Worm (Caenorhabditis elegans): ENCODE measurements around the gene tbb-6.

tbb-6 gene

DNA sequence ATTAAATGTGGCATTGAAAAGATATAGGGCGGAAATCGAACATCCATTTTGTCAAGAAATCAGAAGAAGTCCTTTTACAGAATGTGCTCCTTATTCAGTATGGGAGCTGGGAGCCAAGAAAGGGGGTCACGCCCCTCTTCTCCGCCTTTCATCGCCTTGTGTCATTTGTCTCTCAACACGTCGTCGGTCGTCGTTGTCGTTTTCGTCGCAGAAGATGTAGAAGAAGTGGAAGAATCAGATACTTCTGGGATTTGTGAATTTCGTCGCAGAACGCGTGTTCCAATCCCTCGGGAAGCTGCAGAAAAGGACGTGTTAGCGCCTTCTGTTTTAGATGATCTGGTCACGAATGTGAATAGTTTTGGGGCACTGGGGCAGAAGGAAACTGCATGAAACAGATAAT, 15.6 kb downstream of the tbb-6 start, which contains the start of gene bnc-1:
bnc-1 (minus strand) TSS at position 101 of the 400 bp plus-strand sequence.
- no peak for TF ChIP-seq zag-1 (tag; optimal IDR thresholded peaks at IDR 0.05)
- TF ChIP-seq lin-11 (tag; optimal IDR thresholded peaks at IDR 0.05): no peak
- TF ChIP-seq sem-4 (tag; optimal IDR thresholded peaks at IDR 0.05): no peak
- no peak for TF ChIP-seq nhr-237 (tag; optimal IDR thresholded peaks at IDR 0.05)
- TF ChIP-seq gmeb-1 (tag; optimal IDR thresholded peaks at IDR 0.05): no peak
- no peak for TF ChIP-seq mbf-1 (tag; optimal IDR thresholded peaks at IDR 0.05)
- no peak for TF ChIP-seq nhr-6 (tag; optimal IDR thresholded peaks at IDR 0.05)
- TF ChIP-seq nhr-12 (tag; optimal IDR thresholded peaks at IDR 0.05): no peak
- TF ChIP-seq ztf-11 (tag; optimal IDR thresholded peaks at IDR 0.05): no peak
- TF ChIP-seq sma-9 (GFP tag; optimal IDR thresholded peaks at IDR 0.05): no peak
- TF ChIP-seq sma-9 (tag; optimal IDR thresholded peaks at IDR 0.05): no peak

DNA sequence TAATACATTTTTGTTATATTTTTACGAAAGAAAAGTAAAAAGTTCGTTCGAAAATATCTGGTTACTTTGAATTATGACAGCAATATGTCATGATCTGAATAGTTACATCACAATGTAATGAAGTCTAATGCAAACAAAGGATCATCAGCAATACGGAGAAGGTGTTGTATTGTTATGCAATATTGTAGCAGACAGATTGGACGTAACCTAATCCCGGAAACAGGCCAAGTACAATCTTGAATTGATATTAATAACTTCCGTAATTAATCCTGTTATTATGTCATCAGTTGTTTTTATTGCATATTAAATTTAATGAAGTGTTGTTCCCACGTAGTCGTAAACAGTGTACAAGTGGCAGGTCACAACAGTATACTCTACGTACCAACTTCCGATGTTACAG, 20.2 kb downstream of the tbb-6 start:
- TF ChIP-seq mbf-1 (tag; optimal IDR thresholded peaks at IDR 0.05): no peak
- TF ChIP-seq fos-1 (tag; optimal IDR thresholded peaks at IDR 0.05): no peak
- no peak for TF ChIP-seq nhr-25 (tag; optimal IDR thresholded peaks at IDR 0.05)
- no peak for TF ChIP-seq snpc-4 (tag; optimal IDR thresholded peaks at IDR 0.05)
- TF ChIP-seq nhr-21 (tag; optimal IDR thresholded peaks at IDR 0.05): no peak
- no peak for TF ChIP-seq ceh-16 (tag; optimal IDR thresholded peaks at IDR 0.05)
- TF ChIP-seq blmp-1 (tag; optimal IDR thresholded peaks at IDR 0.05; ENCODE audit: insufficient read depth): no peak
- no peak for TF ChIP-seq sma-3 (GFP tag; optimal IDR thresholded peaks at IDR 0.05)
- TF ChIP-seq unc-39 (tag; optimal IDR thresholded peaks at IDR 0.05): no peak
- TF ChIP-seq elt-1 (tag; optimal IDR thresholded peaks at IDR 0.05): no peak
- no peak for TF ChIP-seq C34F6.9 (tag; optimal IDR thresholded peaks at IDR 0.05)

DNA sequence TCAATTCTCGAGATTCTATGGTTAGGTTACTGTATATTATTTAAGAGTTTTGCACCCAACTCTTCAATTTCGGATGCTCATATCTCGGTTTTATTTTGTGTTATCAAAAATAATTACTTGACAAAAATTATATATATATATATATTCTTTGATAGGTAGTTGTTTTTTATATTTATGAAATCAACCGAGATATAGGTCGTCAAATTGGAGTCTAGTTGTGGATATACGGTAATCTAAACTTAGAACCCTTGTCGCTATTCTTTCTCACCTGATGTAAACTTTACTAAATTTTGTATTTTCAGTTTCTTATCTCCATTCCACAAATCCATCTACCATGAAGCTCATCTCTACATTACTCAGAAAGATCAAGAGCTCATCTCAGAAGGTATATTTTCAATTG, 21.9 kb downstream of the tbb-6 start, which contains the start of gene F55C5.10:
F55C5.10 (plus strand) TSS at position 301 of the 400 bp plus-strand sequence.
- TF ChIP-seq gmeb-1 (tag; optimal IDR thresholded peaks at IDR 0.05) (no peak), nhr-129 (tag; optimal IDR thresholded peaks at IDR 0.05) (no peak), nhr-23 (tag; optimal IDR thresholded peaks at IDR 0.05) (no peak), nhr-6 (tag; optimal IDR thresholded peaks at IDR 0.05) (no peak), zag-1 (tag; optimal IDR thresholded peaks at IDR 0.05) (no peak), ztf-11 (tag; optimal IDR thresholded peaks at IDR 0.05) (no peak), lin-11 (tag; optimal IDR thresholded peaks at IDR 0.05) (no peak), mdl-1 (tag; optimal IDR thresholded peaks at IDR 0.05) (no peak), nhr-237 (tag; optimal IDR thresholded peaks at IDR 0.05) (no peak), ceh-82 (tag; optimal IDR thresholded peaks at IDR 0.05) (no peak), fos-1 (tag; optimal IDR thresholded peaks at IDR 0.05) (no peak), C34F6.9 (tag; optimal IDR thresholded peaks at IDR 0.05) (no peak), nhr-12 (tag; optimal IDR thresholded peaks at IDR 0.05) (no peak), mab-5 (tag; optimal IDR thresholded peaks at IDR 0.05) (no peak), egl-27 (tag; optimal IDR thresholded peaks at IDR 0.05) (no peak), crh-2 (tag; optimal IDR thresholded peaks at IDR 0.05) (no peak)

DNA sequence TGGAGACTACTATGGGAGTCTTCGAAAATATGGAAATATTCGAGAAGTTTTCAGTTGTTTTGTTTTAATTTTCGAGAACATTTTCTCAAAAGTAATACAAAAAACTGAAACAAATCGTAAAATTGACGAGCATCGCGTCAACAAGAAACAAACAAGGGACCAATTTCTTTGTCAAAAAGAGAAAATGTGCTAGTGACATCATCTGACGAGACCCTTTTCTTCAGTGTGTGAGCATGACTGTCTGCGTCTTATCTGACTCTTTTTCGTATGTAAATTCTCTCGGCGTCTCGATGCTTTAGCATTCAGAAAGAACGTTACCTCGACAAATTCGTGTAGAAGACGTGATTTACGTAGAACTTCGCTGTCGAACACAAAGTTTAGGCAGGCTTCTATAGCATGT, 26.3 kb downstream of the tbb-6 start:
- peak; percentile 35 for TF ChIP-seq C34F6.9 (tag; optimal IDR thresholded peaks at IDR 0.05)
- TF ChIP-seq lsy-2 (tag; optimal IDR thresholded peaks at IDR 0.05): peak in 1 of 2 experiments; percentile 36
- TF ChIP-seq zag-1 (tag; optimal IDR thresholded peaks at IDR 0.05): peak; percentile 2
- TF ChIP-seq ztf-4 (tag; optimal IDR thresholded peaks at IDR 0.05): no peak
- peak; percentile 41 for TF ChIP-seq unc-55 (GFP tag; optimal IDR thresholded peaks at IDR 0.05)
- no peak for TF ChIP-seq skn-1 (tag; optimal IDR thresholded peaks at IDR 0.05)
- TF ChIP-seq nhr-129 (tag; optimal IDR thresholded peaks at IDR 0.05): peak; percentile 77
- no peak for TF ChIP-seq unc-62 (GFP tag; optimal IDR thresholded peaks at IDR 0.05)

DNA sequence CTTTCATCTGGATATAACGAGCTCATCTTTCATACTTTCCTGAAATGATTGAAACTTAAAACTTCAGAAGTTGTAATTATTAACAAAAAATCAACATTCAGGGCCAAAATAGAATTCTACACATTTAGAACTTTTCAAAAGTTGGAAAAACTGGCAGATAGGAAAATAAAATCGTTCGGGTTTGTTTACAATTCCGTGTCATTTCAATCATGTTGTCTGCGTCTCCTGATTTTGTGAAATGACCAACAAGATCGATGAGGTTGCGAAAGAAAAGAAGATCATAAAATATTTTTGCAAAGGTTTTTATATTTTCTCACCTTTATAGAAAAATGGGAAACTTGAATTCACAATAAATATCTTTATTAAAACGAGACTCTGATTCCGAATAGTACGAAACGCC, 27.2 kb downstream of the tbb-6 start, which contains the start of gene rskd-1:
rskd-1 (minus strand) TSS at position 39 of the 400 bp plus-strand sequence.
- TF ChIP-seq egl-27 (tag; optimal IDR thresholded peaks at IDR 0.05): no peak
- TF ChIP-seq ZK546.5 (tag; optimal IDR thresholded peaks at IDR 0.05): no peak
- TF ChIP-seq unc-39 (tag; optimal IDR thresholded peaks at IDR 0.05): no peak
- peak; percentile 35 for TF ChIP-seq crh-2 (tag; optimal IDR thresholded peaks at IDR 0.05)
- no peak for TF ChIP-seq Y55F3AM.14 (GFP tag; optimal IDR thresholded peaks at IDR 0.05)
- TF ChIP-seq mbf-1 (tag; optimal IDR thresholded peaks at IDR 0.05): no peak
- no peak for TF ChIP-seq nhr-10 (tag; optimal IDR thresholded peaks at IDR 0.05)
- TF ChIP-seq gmeb-1 (tag; optimal IDR thresholded peaks at IDR 0.05): no peak
- TF ChIP-seq C34F6.9 (tag; optimal IDR thresholded peaks at IDR 0.05): peak; percentile 27
- no peak for TF ChIP-seq elt-3 (tag; optimal IDR thresholded peaks at IDR 0.05)
- no peak for TF ChIP-seq ama-1 (optimal IDR thresholded peaks at IDR 0.05)
- TF ChIP-seq peb-1 (tag; optimal IDR thresholded peaks at IDR 0.05): no peak
- no peak for TF ChIP-seq skn-1 (tag; optimal IDR thresholded peaks at IDR 0.05)
- TF ChIP-seq ceh-82 (tag; optimal IDR thresholded peaks at IDR 0.05): no peak
- TF ChIP-seq nhr-25 (tag; optimal IDR thresholded peaks at IDR 0.05): peak; percentile 53
- no peak for TF ChIP-seq blmp-1 (tag; optimal IDR thresholded peaks at IDR 0.05; ENCODE audit: insufficient read depth)
- TF ChIP-seq lin-13 (GFP tag; optimal IDR thresholded peaks at IDR 0.05): peak; percentile 10
- no peak for TF ChIP-seq mab-5 (tag; optimal IDR thresholded peaks at IDR 0.05)
- no peak for TF ChIP-seq dmd-4 (tag; optimal IDR thresholded peaks at IDR 0.05)
- no peak for TF ChIP-seq mdl-1 (tag; optimal IDR thresholded peaks at IDR 0.05)
- no peak for TF ChIP-seq lin-11 (tag; optimal IDR thresholded peaks at IDR 0.05)
- TF ChIP-seq lsy-2 (tag; optimal IDR thresholded peaks at IDR 0.05): peak in 1 of 2 experiments; percentile 35
- TF ChIP-seq fos-1 (tag; optimal IDR thresholded peaks at IDR 0.05): peak; percentile 2
- no peak for TF ChIP-seq zag-1 (tag; optimal IDR thresholded peaks at IDR 0.05)
- no peak for TF ChIP-seq nhr-6 (tag; optimal IDR thresholded peaks at IDR 0.05)
- no peak for TF ChIP-seq ztf-11 (tag; optimal IDR thresholded peaks at IDR 0.05)
- no peak for TF ChIP-seq sem-4 (tag; optimal IDR thresholded peaks at IDR 0.05)
- no peak for TF ChIP-seq ztf-1 (GFP tag; conservative IDR thresholded peaks at IDR 0.05)
- no peak for TF ChIP-seq nhr-237 (tag; optimal IDR thresholded peaks at IDR 0.05)
- TF ChIP-seq ztf-4 (tag; optimal IDR thresholded peaks at IDR 0.05): no peak
